Worm (Caenorhabditis elegans): ENCODE measurements around the gene sri-2.

DNA sequence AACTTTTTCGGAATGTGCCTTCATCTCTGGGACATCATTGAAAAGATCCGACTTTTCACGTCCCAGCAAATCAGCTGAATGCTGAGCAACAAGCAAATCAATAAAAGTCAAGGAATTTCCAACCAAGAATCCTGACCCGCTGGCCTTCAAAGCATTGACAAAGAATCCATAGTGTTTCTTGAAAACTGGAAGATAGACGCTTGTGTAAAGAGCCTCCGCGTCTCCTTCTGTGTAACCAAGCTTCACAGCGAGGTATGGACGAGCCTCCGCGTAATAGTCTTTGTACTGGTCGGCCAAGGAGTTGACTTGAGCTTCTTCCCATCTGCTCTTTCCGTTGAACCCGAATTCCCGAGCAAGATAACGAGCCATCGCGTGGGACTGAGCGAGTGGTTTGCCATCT, 49.7 kb downstream of the sri-2 start:
- TF ChIP-seq pha-4 (tag; optimal IDR thresholded peaks at IDR 0.05) (no peak), pqm-1 (tag; optimal IDR thresholded peaks at IDR 0.05) (no peak), fkh-10 (GFP tag; optimal IDR thresholded peaks at IDR 0.05) (no peak), rnt-1 (tag; optimal IDR thresholded peaks at IDR 0.05) (no peak), ceh-22 (tag; optimal IDR thresholded peaks at IDR 0.05) (no peak)

All from whole organism, late embryonic.